Fruit fly (Drosophila melanogaster) whole organism, embryonic: Measurements from ENCODE around the gene Oatp74D.

Experiments used
- Asciz ChIP-seq: fragments of 200-800 bp; sonication (Bioruptor generic); optimal IDR thresholded peaks from 2 replicates; lab custom pipeline; 2017; ENCODE audit warnings: missing biosample characterization, mild to moderate bottlenecking, missing genetic modification characterization, missing genetic modification reagents
- Awh ChIP-seq: fragments of 200-800 bp; sonication (Bioruptor generic); IDR thresholded peaks from 2 replicates; pipeline ENCODE4, ENCODE4 v1.3.6; 2022; ENCODE audit warnings: missing biosample characterization, missing genetic modification characterization
- Blimp-1 ChIP-seq: fragments of 200-800 bp; sonication (Bioruptor generic); optimal IDR thresholded peaks from 3 replicates; lab custom pipeline; 2018; ENCODE audit warnings: missing biosample characterization, missing genetic modification characterization, mild to moderate bottlenecking, moderate library complexity, missing genetic modification reagents
- BtbVII ChIP-seq: fragments of 200-800 bp; sonication (Bioruptor generic); optimal IDR thresholded peaks from 3 replicates; lab custom pipeline; 2017; ENCODE audit warnings: missing biosample characterization, mild to moderate bottlenecking, missing genetic modification characterization
- CG10147 ChIP-seq: fragments of 200-800 bp; sonication (Bioruptor generic); optimal IDR thresholded peaks from 2 replicates; lab custom pipeline; 2019; ENCODE audit warnings: missing biosample characterization, mild to moderate bottlenecking, missing genetic modification characterization, moderate library complexity
- CG14667 ChIP-seq: fragments of 200-800 bp; sonication (Bioruptor generic); IDR thresholded peaks from 2 replicates; pipeline ENCODE4 v1.3.6; 2022; ENCODE audit warnings: missing biosample characterization, missing genetic modification characterization
- CG15696 ChIP-seq: fragments of 200-800 bp; sonication (Bioruptor generic); optimal IDR thresholded peaks from 2 replicates; lab custom pipeline; 2019; ENCODE audit warnings: missing biosample characterization, mild to moderate bottlenecking, missing genetic modification characterization, moderate library complexity
- CG1602 ChIP-seq: fragments of 200-800 bp; sonication (Bioruptor generic); optimal IDR thresholded peaks from 3 replicates; lab custom pipeline; 2016; ENCODE audit warnings: missing biosample characterization, missing genetic modification characterization
- CG1647 ChIP-seq: fragments of 200-800 bp; sonication (Bioruptor generic); optimal IDR thresholded peaks from 3 replicates; lab custom pipeline; 2016; ENCODE audit warnings: missing biosample characterization, missing genetic modification characterization
- CG17802 ChIP-seq: fragments of 200-800 bp; sonication (Bioruptor generic); optimal IDR thresholded peaks from 2 replicates; lab custom pipeline; 2018; ENCODE audit warnings: missing biosample characterization, mild to moderate bottlenecking, missing genetic modification characterization, moderate library complexity
- CG18476 ChIP-seq: fragments of 200-800 bp; sonication (Bioruptor generic); optimal IDR thresholded peaks from 2 replicates; lab custom pipeline; 2016; ENCODE audit warnings: missing biosample characterization, mild to moderate bottlenecking, missing genetic modification characterization
- CG33557 ChIP-seq: fragments of 200-800 bp; sonication (Bioruptor generic); optimal IDR thresholded peaks from 2 replicates; lab custom pipeline; 2019; ENCODE audit warnings: missing biosample characterization, mild to moderate bottlenecking, missing genetic modification characterization, moderate library complexity
- CG34376 ChIP-seq: fragments of 200-800 bp; sonication (Bioruptor generic); optimal IDR thresholded peaks from 2 replicates; lab custom pipeline; 2018; ENCODE audit warnings: missing biosample characterization, mild to moderate bottlenecking, missing genetic modification characterization
- CG4328 ChIP-seq: fragments of 200-800 bp; sonication (Bioruptor generic); optimal IDR thresholded peaks from 3 replicates; lab custom pipeline; 2017; ENCODE audit warnings: missing biosample characterization, missing genetic modification reagents, missing genetic modification characterization
- CG4617 ChIP-seq: fragments of 200-800 bp; sonication (Bioruptor generic); optimal IDR thresholded peaks from 3 replicates; lab custom pipeline; 2016; ENCODE audit warnings: missing biosample characterization, missing genetic modification characterization, borderline replicate concordance
- CG6683 ChIP-seq: fragments of 200-800 bp; sonication (Bioruptor generic); optimal IDR thresholded peaks from 2 replicates; lab custom pipeline; 2017; ENCODE audit warnings: missing biosample characterization, mild to moderate bottlenecking, missing genetic modification characterization, missing genetic modification reagents
- CG6689 ChIP-seq: fragments of 200-800 bp; sonication (Bioruptor generic); IDR thresholded peaks from 2 replicates; pipeline ENCODE4 v1.3.6; 2022; ENCODE audit warnings: missing biosample characterization, missing genetic modification characterization
- CG8944 ChIP-seq: fragments of 200-800 bp; sonication (Bioruptor generic); optimal IDR thresholded peaks from 3 replicates; lab custom pipeline; 2016; ENCODE audit warnings: missing biosample characterization, missing genetic modification characterization
- CkIIα-i1 ChIP-seq: fragments of 200-800 bp; sonication (Bioruptor generic); IDR thresholded peaks from 2 replicates; pipeline ENCODE4 v1.3.6; 2022; ENCODE audit warnings: missing biosample characterization, missing genetic modification characterization
- CoRest ChIP-seq: fragments of 200-800 bp; sonication (Bioruptor generic); optimal IDR thresholded peaks from 3 replicates; lab custom pipeline; 2018; ENCODE audit warnings: missing biosample characterization, mild to moderate bottlenecking, missing genetic modification characterization, moderate library complexity
- Doc2 ChIP-seq: fragments of 200-800 bp; sonication (Bioruptor generic); IDR thresholded peaks from 2 replicates; pipeline ENCODE4 v1.3.6; 2022; ENCODE audit warnings: missing biosample characterization, missing genetic modification characterization
- Fer2 ChIP-seq: fragments of 200-800 bp; sonication (Bioruptor generic); optimal IDR thresholded peaks from 2 replicates; lab custom pipeline; 2018; ENCODE audit warnings: missing biosample characterization, mild to moderate bottlenecking, missing genetic modification characterization, moderate library complexity
- HLH3B ChIP-seq: fragments of 200-800 bp; sonication (Bioruptor generic); IDR thresholded peaks from 2 replicates; pipeline ENCODE4 v1.3.6; 2022; ENCODE audit warnings: missing biosample characterization, missing genetic modification characterization
- Hmr ChIP-seq: fragments of 200-800 bp; sonication (Bioruptor generic); optimal IDR thresholded peaks from 3 replicates; lab custom pipeline; 2017; ENCODE audit warnings: mild to moderate bottlenecking, missing biosample characterization, missing genetic modification reagents, missing genetic modification characterization
- Hsf ChIP-seq: fragments of 200-800 bp; sonication (Bioruptor generic); optimal IDR thresholded peaks from 3 replicates; lab custom pipeline; 2016; ENCODE audit warnings: missing biosample characterization, missing genetic modification characterization
- Lpt ChIP-seq: fragments of >200 bp; optimal IDR thresholded peaks from 2 replicates; lab custom pipeline; 2018; ENCODE audit warnings: missing biosample characterization, missing genetic modification characterization
- NK7.1 ChIP-seq: fragments of 200-800 bp; sonication (Bioruptor generic); optimal IDR thresholded peaks from 3 replicates; lab custom pipeline; 2016; ENCODE audit warnings: missing biosample characterization, missing genetic modification characterization
- Neu2 ChIP-seq: fragments of 200-800 bp; sonication (Bioruptor generic); optimal IDR thresholded peaks from 3 replicates; lab custom pipeline; 2016; ENCODE audit warnings: missing biosample characterization, missing genetic modification characterization, borderline replicate concordance
- Opbp ChIP-seq: fragments of 200-800 bp; sonication (Bioruptor generic); IDR thresholded peaks from 3 replicates; pipeline ENCODE4 v1.3.6; 2022; ENCODE audit warnings: missing biosample characterization, missing genetic modification characterization; ENCODE audit not compliant: partially characterized antibody
- YL-1 ChIP-seq: fragments of 200-800 bp; sonication (Bioruptor generic); optimal IDR thresholded peaks from 3 replicates; lab custom pipeline; 2017; ENCODE audit warnings: missing biosample characterization, mild to moderate bottlenecking, missing genetic modification characterization
- abd-A ChIP-seq: fragments of 200-800 bp; sonication (Bioruptor generic); optimal IDR thresholded peaks from 3 replicates; lab custom pipeline; 2019; ENCODE audit warnings: missing biosample characterization, mild to moderate bottlenecking, missing genetic modification characterization, moderate library complexity
- ash1 ChIP-seq: fragments of 200-800 bp; sonication (Bioruptor generic); optimal IDR thresholded peaks from 2 replicates; lab custom pipeline; 2018; ENCODE audit warnings: missing biosample characterization, mild to moderate bottlenecking, missing genetic modification characterization
- br ChIP-seq: fragments of >200 bp; optimal IDR thresholded peaks from 2 replicates; lab custom pipeline; 2017
- chif ChIP-seq, 2 experiments: fragments of 200-800 bp; sonication (Bioruptor generic); optimal IDR thresholded peaks; 3 replicates each; lab custom pipeline; 2016; ENCODE audit warnings: missing biosample characterization in 2 of 2, missing genetic modification characterization in 2 of 2
- ci ChIP-seq: fragments of 200-800 bp; sonication (Bioruptor generic); IDR thresholded peaks from 3 replicates; pipeline ENCODE4 v1.3.6; 2022; ENCODE audit warnings: missing biosample characterization, missing genetic modification characterization
- ems ChIP-seq: fragments of 200-800 bp; sonication (Bioruptor generic); optimal IDR thresholded peaks from 3 replicates; lab custom pipeline; 2016; ENCODE audit warnings: missing biosample characterization, missing genetic modification characterization
- fru ChIP-seq: fragments of >200 bp; optimal IDR thresholded peaks from 2 replicates; lab custom pipeline; 2017
- gcm ChIP-seq: fragments of 200-800 bp; sonication (Bioruptor generic); optimal IDR thresholded peaks from 2 replicates; lab custom pipeline; 2019; ENCODE audit warnings: missing biosample characterization, mild to moderate bottlenecking, missing genetic modification characterization, moderate library complexity
- gro ChIP-seq: fragments of 200-800 bp; sonication (Bioruptor generic); optimal IDR thresholded peaks from 2 replicates; lab custom pipeline; 2016; ENCODE audit warnings: missing biosample characterization, missing genetic modification characterization
- klu ChIP-seq: fragments of 200-800 bp; sonication (Bioruptor generic); IDR thresholded peaks from 2 replicates; pipeline ENCODE4 v1.3.6; 2022; ENCODE audit warnings: missing biosample characterization, missing genetic modification characterization
- lbe ChIP-seq: fragments of 200-800 bp; sonication (Bioruptor generic); optimal IDR thresholded peaks from 2 replicates; lab custom pipeline; 2016; ENCODE audit warnings: missing biosample characterization, mild to moderate bottlenecking, missing genetic modification characterization
- maf-S ChIP-seq: fragments of 200-800 bp; sonication (Bioruptor generic); optimal IDR thresholded peaks from 2 replicates; lab custom pipeline; 2016; ENCODE audit warnings: missing biosample characterization, missing genetic modification characterization
- nerfin-1 ChIP-seq: fragments of 200-800 bp; sonication (Bioruptor generic); optimal IDR thresholded peaks from 3 replicates; lab custom pipeline; 2019; ENCODE audit warnings: missing biosample characterization, mild to moderate bottlenecking, missing genetic modification characterization, moderate library complexity
- pnt ChIP-seq: fragments of 200-800 bp; sonication (Bioruptor generic); optimal IDR thresholded peaks from 3 replicates; lab custom pipeline; 2016; ENCODE audit warnings: missing biosample characterization, missing genetic modification characterization
- prd ChIP-seq, 3 experiments: fragments of >200 bp in 2 of 3; fragments of 200-800 bp in 1 of 3; sonication (Bioruptor generic) in 1 of 3; optimal IDR thresholded peaks in 2 of 3; IDR thresholded peaks in 1 of 3; 2 replicates in 2 of 3; 3 replicates in 1 of 3; pipeline versions ENCODE4 v1.3.6 to Lab custom; 2017 to 2022; ENCODE audit warnings: missing biosample characterization in 1 of 3, missing genetic modification characterization in 1 of 3
- pzg ChIP-seq: fragments of 200-800 bp; sonication (Bioruptor generic); optimal IDR thresholded peaks from 3 replicates; lab custom pipeline; 2018; ENCODE audit warnings: missing biosample characterization, mild to moderate bottlenecking, missing genetic modification characterization, moderate library complexity
- so ChIP-seq: fragments of 200-800 bp; sonication (Bioruptor generic); IDR thresholded peaks from 3 replicates; pipeline ENCODE4 v1.3.6; 2022; ENCODE audit warnings: missing biosample characterization, missing genetic modification characterization
- vnd ChIP-seq: fragments of 200-800 bp; sonication (Bioruptor generic); IDR thresholded peaks from 3 replicates; pipeline ENCODE4 v1.3.6; 2022; ENCODE audit warnings: missing biosample characterization, missing genetic modification characterization; ENCODE audit not compliant: partially characterized antibody

The Oatp74D gene

dm6 chr3L:17486794-17487726 is at the start of gene Oatp74D (continued):
- no peak for TF ChIP-seq CG4617 (GFP tag; lab: Kevin White, UChicago)
- TF ChIP-seq Awh: peak; percentile 15; the same call in 1 of the 2 replicates
- peak in 1 of 2 experiments; percentile 25 for TF ChIP-seq chif (GFP tag; optimal IDR thresholded peaks at IDR 0.05; lab: Kevin White, UChicago)
- TF ChIP-seq CG1647 (GFP tag; lab: Kevin White, UChicago): peak; percentile 13
- peak; percentile 83 for TF ChIP-seq CG34376
- 0 out of 3 replicates have a peak, but pooled peaks have one; percentile 5 for TF ChIP-seq Opbp (GFP tag; lab: Robert Waterston, UW)
- no peak for TF ChIP-seq fru (lab: Kevin White, UChicago)
- TF ChIP-seq ci (GFP tag; lab: Robert Waterston, UW): peak; percentile 59; the same call in 2 of the 3 replicates
- peak; percentile 22 for TF ChIP-seq pnt (GFP tag; lab: Kevin White, UChicago)
- TF ChIP-seq Fer2 (tag; lab: Kevin White, UChicago): no peak
- TF ChIP-seq YL-1 (GFP tag; lab: Kevin White, UChicago): peak; percentile 0
- TF ChIP-seq prd (optimal IDR thresholded peaks at IDR 0.05; lab: Kevin White, UChicago): no peak
- peak; percentile 54 for TF ChIP-seq prd (GFP tag; IDR thresholded peaks at IDR 0.05; lab: Robert Waterston, UW)
- TF ChIP-seq Neu2 (GFP tag; lab: Kevin White, UChicago): no peak
- peak; percentile 53 for TF ChIP-seq CG6683 (GFP tag; lab: Kevin White, UChicago)
- TF ChIP-seq gcm (GFP tag; lab: Kevin White, UChicago): peak; percentile 25
- TF ChIP-seq NK7.1 (GFP tag; lab: Kevin White, UChicago): no peak
- no peak for TF ChIP-seq klu (GFP tag; lab: Robert Waterston, UW)
- no peak for TF ChIP-seq Hsf (GFP tag; lab: Kevin White, UChicago)
- TF ChIP-seq ash1: no peak
- no peak for TF ChIP-seq maf-S (GFP tag; lab: Kevin White, UChicago)
- peak; percentile 74 for TF ChIP-seq CG33557 (GFP tag; lab: Kevin White, UChicago)
- peak; percentile 66 for TF ChIP-seq Hmr (GFP tag; lab: Kevin White, UChicago)
- peak; percentile 14 for TF ChIP-seq CG10147 (GFP tag; lab: Kevin White, UChicago)
- peak; percentile 74 for TF ChIP-seq Asciz (GFP tag; lab: Kevin White, UChicago)
- peak; percentile 65 for TF ChIP-seq CG15696 (tag; lab: Kevin White, UChicago)
- no peak for TF ChIP-seq Doc2 (GFP tag; lab: Robert Waterston, UW)
- no peak for TF ChIP-seq CG6689 (GFP tag; lab: Robert Waterston, UW)
- peak; percentile 48 for TF ChIP-seq lbe
- peak; percentile 74 for TF ChIP-seq gro
- peak; percentile 16 for TF ChIP-seq CoRest
- TF ChIP-seq CkIIα-i1 (GFP tag; lab: Robert Waterston, UW): no peak
- no peak for TF ChIP-seq Lpt (GFP tag; lab: Kevin White, UChicago)
- no peak for TF ChIP-seq CG17802 (tag; lab: Kevin White, UChicago)
- peak; percentile 64 for TF ChIP-seq nerfin-1 (tag; lab: Kevin White, UChicago)
- TF ChIP-seq Blimp-1 (GFP tag; lab: Kevin White, UChicago): peak; percentile 33
- peak; percentile 43; the same call in 1 of the 2 replicates for TF ChIP-seq HLH3B (GFP tag; lab: Robert Waterston, UW)
- no peak for TF ChIP-seq CG18476 (GFP tag; lab: Kevin White, UChicago)
- no peak for TF ChIP-seq CG1602 (GFP tag; lab: Kevin White, UChicago)
- no peak for TF ChIP-seq br (lab: Kevin White, UChicago)
- TF ChIP-seq pzg (GFP tag; lab: Kevin White, UChicago): peak; percentile 4
- TF ChIP-seq CG14667: no peak
- TF ChIP-seq CG4328: peak; percentile 74
- TF ChIP-seq CG8944 (GFP tag; lab: Kevin White, UChicago): peak; percentile 0
- TF ChIP-seq ems (GFP tag; lab: Kevin White, UChicago): no peak
- TF ChIP-seq BtbVII: peak; percentile 51
- peak; percentile 69; the same call in 2 of the 3 replicates for TF ChIP-seq so
- TF ChIP-seq abd-A (tag; lab: Kevin White, UChicago): peak; percentile 94
- no peak for TF ChIP-seq vnd (GFP tag; lab: Robert Waterston, UW)
